Worm (Caenorhabditis elegans) whole organism, L1 larva: ENCODE results near the gene srv-24.

Source experiments
- C16A3.4 ChIP-seq: fragments of 150-350 bp; optimal IDR thresholded peaks from 2 replicates; lab custom pipeline; 2014; ENCODE audit warnings: missing biosample characterization, missing genetic modification characterization
- F16B12.6 ChIP-seq: fragments of 150-350 bp; optimal IDR thresholded peaks from 2 replicates; lab custom pipeline; 2014; ENCODE audit warnings: missing biosample characterization, missing genetic modification characterization
- blmp-1 ChIP-seq: fragments of 150-350 bp; optimal IDR thresholded peaks from 2 replicates; lab custom pipeline; 2014; ENCODE audit warnings: missing biosample characterization, missing genetic modification characterization
- ceh-63 ChIP-seq: fragments of 200-800 bp; sonication (Bioruptor generic); optimal IDR thresholded peaks from 2 replicates; lab custom pipeline; 2018; ENCODE audit warnings: mild to moderate bottlenecking, missing genetic modification characterization, missing compliant biosample characterization
- ceh-82 ChIP-seq, 3 experiments: fragments of 150-350 bp in 1 of 3; sonication (generic microtip) in 2 of 3; optimal IDR thresholded peaks; 2 replicates each; lab custom pipeline; 2014 to 2017; ENCODE audit warnings: missing biosample characterization in 3 of 3, missing genetic modification characterization in 3 of 3
- ceh-90 ChIP-seq: sonication (generic microtip); optimal IDR thresholded peaks from 2 replicates; lab custom pipeline; 2016; ENCODE audit warnings: missing genetic modification characterization, missing compliant biosample characterization
- dpl-1 ChIP-seq, 3 experiments: fragments of 150-350 bp in 2 of 3; sonication (generic microtip) in 1 of 3; optimal IDR thresholded peaks; 2 replicates each; lab custom pipeline; 2014 to 2017; ENCODE audit warnings: missing biosample characterization in 3 of 3, missing genetic modification characterization in 3 of 3, missing genetic modification reagents in 3 of 3
- efl-1 ChIP-seq, 4 experiments: fragments of 150-350 bp; optimal IDR thresholded peaks in 3 of 4; peaks in 1 of 4; 1 replicate in 1 of 4; 2 replicates in 3 of 4; lab custom pipeline; 2014; ENCODE audit warnings: missing biosample characterization in 2 of 4, missing genetic modification characterization in 2 of 4, missing genetic modification reagents in 2 of 4
- efl-3 ChIP-seq: fragments of 200-800 bp; sonication (Bioruptor generic); optimal IDR thresholded peaks from 2 replicates; lab custom pipeline; 2018; ENCODE audit warnings: mild to moderate bottlenecking, missing genetic modification characterization, missing compliant biosample characterization
- elt-2 ChIP-seq: sonication (generic microtip); optimal IDR thresholded peaks from 2 replicates; lab custom pipeline; 2016; ENCODE audit warnings: missing genetic modification characterization, mild to moderate bottlenecking, inconsistent platforms, missing compliant biosample characterization, missing genetic modification reagents
- fkh-8 ChIP-seq: sonication (generic microtip); optimal IDR thresholded peaks from 2 replicates; lab custom pipeline; 2016; ENCODE audit warnings: mild to moderate bottlenecking, missing genetic modification characterization, missing compliant biosample characterization
- grh-1 ChIP-seq: fragments of 200-800 bp; sonication (Bioruptor generic); IDR thresholded peaks from 2 replicates; pipeline ENCODE4 v1.3.6; 2022; ENCODE audit warnings: missing genetic modification reagents, missing genetic modification characterization, missing compliant biosample characterization
- lin-14 ChIP-seq: fragments of 200-800 bp; sonication (Bioruptor generic); optimal IDR thresholded peaks from 2 replicates; lab custom pipeline; 2018; ENCODE audit warnings: mild to moderate bottlenecking, missing genetic modification characterization, moderate library complexity, missing compliant biosample characterization
- lin-35 ChIP-seq, 2 experiments: fragments of 150-350 bp; optimal IDR thresholded peaks; 2 replicates each; lab custom pipeline; 2014; ENCODE audit warnings: missing biosample characterization in 2 of 2, missing genetic modification characterization in 2 of 2, missing genetic modification reagents in 2 of 2
- lir-3 ChIP-seq: sonication (generic microtip); optimal IDR thresholded peaks from 2 replicates; lab custom pipeline; 2016; ENCODE audit warnings: mild to moderate bottlenecking, missing genetic modification characterization, moderate library complexity, missing compliant biosample characterization; ENCODE audit not compliant: poor library complexity
- lsy-2 ChIP-seq, 2 experiments: fragments of 150-350 bp; optimal IDR thresholded peaks; 2 replicates each; lab custom pipeline; 2014; ENCODE audit warnings: missing biosample characterization in 2 of 2, missing genetic modification characterization in 2 of 2
- mab-9 ChIP-seq: fragments of 200-800 bp; sonication (Bioruptor generic); IDR thresholded peaks from 2 replicates; pipeline ENCODE4 v1.3.6; 2022; ENCODE audit warnings: missing genetic modification reagents, missing genetic modification characterization, missing compliant biosample characterization
- mdl-1 ChIP-seq, 2 experiments: fragments of 150-350 bp; optimal IDR thresholded peaks; 2 replicates each; lab custom pipeline; 2014 to 2017; ENCODE audit warnings: missing biosample characterization in 2 of 2, missing genetic modification characterization in 2 of 2, inconsistent platforms in 1 of 2
- mep-1 ChIP-seq: fragments of 150-350 bp; optimal IDR thresholded peaks from 2 replicates; lab custom pipeline; 2014; ENCODE audit warnings: missing biosample characterization, missing genetic modification characterization
- nhr-19 ChIP-seq: fragments of 200-800 bp; sonication (Bioruptor generic); conservative IDR thresholded peaks from 2 replicates; pipeline ENCODE4 v1.3.6; 2022; ENCODE audit warnings: missing genetic modification characterization, missing compliant biosample characterization
- nhr-28 ChIP-seq: fragments of 150-350 bp; optimal IDR thresholded peaks from 2 replicates; lab custom pipeline; 2014; ENCODE audit warnings: missing biosample characterization, missing genetic modification characterization
- nhr-76 ChIP-seq: sonication (generic microtip); optimal IDR thresholded peaks from 2 replicates; lab custom pipeline; 2017; ENCODE audit warnings: missing biosample characterization, missing genetic modification characterization
- pax-3 ChIP-seq: fragments of 200-800 bp; sonication (Bioruptor generic); optimal IDR thresholded peaks from 2 replicates; lab custom pipeline; 2018; ENCODE audit warnings: mild to moderate bottlenecking, missing genetic modification characterization, moderate library complexity, missing compliant biosample characterization
- pqm-1 ChIP-seq: sonication (generic microtip); optimal IDR thresholded peaks from 3 replicates; lab custom pipeline; 2017; ENCODE audit warnings: missing biosample characterization, missing genetic modification characterization
- sup-37 ChIP-seq: fragments of 200-800 bp; sonication (Bioruptor generic); optimal IDR thresholded peaks from 2 replicates; lab custom pipeline; 2018; ENCODE audit warnings: mild to moderate bottlenecking, missing genetic modification characterization, missing compliant biosample characterization
- swsn-7 ChIP-seq: sonication (generic microtip); optimal IDR thresholded peaks from 2 replicates; lab custom pipeline; 2016; ENCODE audit warnings: missing genetic modification characterization, missing compliant biosample characterization
- unc-30 ChIP-seq: sonication (generic microtip); optimal IDR thresholded peaks from 2 replicates; lab custom pipeline; 2017; ENCODE audit warnings: missing biosample characterization, missing genetic modification characterization
- unc-62 ChIP-seq: fragments of 150-350 bp; optimal IDR thresholded peaks from 2 replicates; lab custom pipeline; 2014; ENCODE audit warnings: missing biosample characterization, missing genetic modification reagents, missing genetic modification characterization
- vab-15 ChIP-seq: sonication (generic microtip); optimal IDR thresholded peaks from 2 replicates; lab custom pipeline; 2017; ENCODE audit warnings: missing genotype, mild to moderate bottlenecking, missing genetic modification characterization, missing compliant biosample characterization

The srv-24 gene

DNA sequence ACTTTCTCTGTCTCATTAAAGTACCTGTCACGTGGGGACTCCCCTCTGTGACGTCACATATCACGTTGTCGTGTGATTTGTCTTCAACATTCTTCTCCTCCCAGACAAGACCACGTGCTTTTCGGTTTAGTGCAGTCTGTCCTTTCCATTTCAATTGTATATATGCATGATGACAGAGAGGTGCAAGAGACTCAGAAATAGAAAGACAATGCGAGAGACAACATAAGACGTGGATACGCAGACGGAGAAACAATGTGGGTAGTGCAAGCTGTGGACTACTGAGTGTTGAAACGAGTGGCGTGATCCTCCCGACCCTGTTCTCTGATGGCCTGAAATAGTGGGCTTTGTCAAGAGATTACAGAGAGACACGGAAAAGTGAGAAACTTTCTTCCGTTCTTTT is 46.1 kb upstream of the srv-24 start (continued):
- TF ChIP-seq mab-9 (GFP tag; lab: Robert Waterston, UW): peak; percentile 88
- TF ChIP-seq, all 84 proteins: peak for 64

DNA sequence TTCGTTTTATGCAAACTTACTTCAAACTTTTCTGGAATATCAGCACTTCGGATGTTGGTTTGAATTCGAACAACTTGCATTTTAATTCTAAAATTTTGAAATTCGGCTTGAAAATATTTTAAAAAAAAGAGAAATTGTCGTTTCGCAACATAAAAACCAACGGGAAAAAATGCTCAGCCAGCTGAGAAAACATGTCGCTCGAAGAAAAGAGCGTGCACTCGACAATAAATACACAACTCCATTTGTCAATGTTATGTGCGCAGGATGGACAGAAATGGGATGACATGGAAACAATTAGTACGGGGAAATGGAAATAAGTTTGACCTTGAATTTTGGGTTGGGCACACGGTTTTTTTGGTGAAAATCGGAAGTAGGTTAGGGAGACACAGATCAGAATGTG is 45.3 kb upstream of the srv-24 start, which contains the start of gene mif-4:
Gene mif-4 (minus strand): TSS at position 87 of the 400 bp plus-strand sequence.
- TF ChIP-seq C16A3.4 (no peak), mdl-1 (tag; optimal IDR thresholded peaks at IDR 0.05; lab: Kevin White, UChicago) (peak in 1 of 2 experiments; percentile 9), lin-14 (GFP tag; lab: Kevin White, UChicago) (peak; percentile 56), mep-1 (tag; lab: Kevin White, UChicago) (peak; percentile 14), blmp-1 (tag; lab: Kevin White, UChicago) (peak; percentile 31)

DNA sequence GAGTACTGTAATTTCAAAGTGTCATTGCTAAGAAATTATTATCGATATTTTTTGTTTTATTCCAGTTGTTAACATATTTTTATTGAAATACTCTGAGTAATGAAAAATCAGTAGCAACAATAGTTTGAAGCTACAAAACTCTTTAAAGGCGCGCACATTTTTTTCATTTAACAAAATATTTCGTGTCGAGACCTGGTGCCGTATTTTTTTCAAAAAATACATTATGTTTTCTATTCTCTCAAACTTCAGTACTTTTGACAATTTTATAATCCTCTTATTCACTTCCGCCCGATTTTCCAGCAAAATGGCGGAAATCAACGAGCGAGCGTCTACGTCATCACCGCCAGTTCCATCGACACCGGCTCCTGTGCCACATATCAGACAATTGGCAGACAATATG is 43.3 kb upstream of the srv-24 start, which contains the start of gene blos-2:
Gene blos-2 (plus strand): TSS at position 301 of the 400 bp plus-strand sequence.
- TF ChIP-seq nhr-19 (GFP tag; lab: Robert Waterston, UW) (0 out of 2 replicates have a peak, but pooled peaks have one; percentile 5), sup-37 (GFP tag; lab: Kevin White, UChicago) (no peak)

DNA sequence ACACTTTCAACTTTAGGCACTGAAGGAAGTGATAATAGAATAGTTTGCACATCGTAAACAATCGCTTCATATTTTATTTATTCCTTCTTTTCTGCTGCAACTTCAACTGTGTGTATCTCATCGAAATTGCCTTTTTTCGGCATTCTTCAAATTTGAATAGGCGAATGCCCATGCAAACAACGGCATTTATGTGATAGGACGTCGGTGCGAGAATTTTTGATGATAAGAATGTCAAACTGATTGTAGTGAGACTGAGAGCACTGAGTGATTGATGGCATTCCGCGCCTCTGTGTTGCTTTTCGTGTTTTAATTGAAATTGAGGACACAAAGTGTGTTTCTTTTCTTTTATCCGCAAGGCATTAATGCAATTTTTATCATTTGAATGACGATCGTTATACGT is 40.1 kb upstream of the srv-24 start:
- TF ChIP-seq elt-2 (tag; lab: Kevin White, UChicago) (peak; percentile 12), pax-3 (tag; lab: Kevin White, UChicago) (no peak), dpl-1 (GFP tag; optimal IDR thresholded peaks at IDR 0.05; lab: Kevin White, UChicago) (no peak), ceh-82 (tag; optimal IDR thresholded peaks at IDR 0.05; lab: Kevin White, UChicago) (no peak), lin-14 (GFP tag; lab: Kevin White, UChicago) (peak; percentile 26), pqm-1 (no peak)
- TF ChIP-seq, all 84 proteins: peak for 2

DNA sequence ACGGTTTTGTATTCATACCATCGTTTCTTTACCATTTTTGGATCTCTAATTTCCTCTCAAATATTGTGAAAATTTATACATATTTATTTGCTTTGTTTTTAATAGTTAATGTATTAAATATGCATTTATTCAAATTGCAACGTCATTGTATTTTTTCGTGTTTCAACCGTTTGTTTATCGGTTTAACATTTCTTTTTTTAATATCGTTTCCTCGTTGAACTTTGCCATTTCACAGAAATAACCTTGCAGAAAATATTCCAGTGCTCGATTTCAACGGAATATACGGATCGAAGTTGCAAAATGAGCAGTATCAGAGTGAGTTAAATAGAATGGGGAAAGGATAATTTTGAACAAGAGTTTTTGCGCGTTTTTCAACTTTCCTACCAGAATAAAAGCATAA is 38.7 kb upstream of the srv-24 start, which contains the start of gene seu-1:
Gene seu-1 (plus strand): TSS at position 301 of the 400 bp plus-strand sequence.
- TF ChIP-seq fkh-8 (no peak), ceh-63 (GFP tag; lab: Kevin White, UChicago) (no peak), efl-1 (optimal IDR thresholded peaks at IDR 0.05; lab: Kevin White, UChicago) (no peak), efl-1 (GFP tag; optimal IDR thresholded peaks at IDR 0.05 in 1 of 2; lab: Kevin White, UChicago) (peak in 1 of 2 experiments; percentile 65), grh-1 (GFP tag; lab: Robert Waterston, UW) (no peak), efl-3 (GFP tag; lab: Kevin White, UChicago) (no peak), lir-3 (tag; lab: Kevin White, UChicago) (no peak)

DNA sequence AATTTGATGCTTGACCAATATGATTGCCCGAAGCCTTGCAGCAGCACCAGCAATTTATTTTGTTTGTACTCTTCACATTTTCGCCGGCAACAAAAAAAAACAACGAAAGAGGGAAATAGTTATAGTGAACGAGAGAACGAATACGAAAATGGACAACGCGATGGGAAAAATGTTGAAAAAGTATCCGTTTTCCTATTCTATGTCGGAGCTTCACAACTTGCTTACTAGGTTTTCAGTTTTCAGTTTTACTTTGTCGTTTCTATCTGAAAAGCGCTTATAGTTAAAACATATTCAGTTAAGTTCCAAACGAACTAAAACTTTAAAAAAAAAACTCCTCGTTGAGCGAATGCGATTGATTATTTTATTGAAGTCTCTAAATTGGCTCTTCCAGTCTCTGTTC is 37.6 kb upstream of the srv-24 start:
- TF ChIP-seq C16A3.4: no peak
- no peak for TF ChIP-seq F16B12.6 (tag; lab: Kevin White, UChicago)
- TF ChIP-seq blmp-1 (tag; lab: Kevin White, UChicago): no peak
- TF ChIP-seq swsn-7: no peak
- no peak for TF ChIP-seq nhr-28 (tag; lab: Kevin White, UChicago)
- no peak for TF ChIP-seq vab-15 (tag; lab: Kevin White, UChicago)
- no peak for TF ChIP-seq unc-30 (tag; lab: Kevin White, UChicago)
- no peak for TF ChIP-seq ceh-82 (tag; optimal IDR thresholded peaks at IDR 0.05; lab: Kevin White, UChicago)

- TF ChIP-seq lin-14 (GFP tag; lab: Kevin White, UChicago) (peak; percentile 44), blmp-1 (tag; lab: Kevin White, UChicago) (peak; percentile 21), lin-35 (GFP tag; optimal IDR thresholded peaks at IDR 0.05; lab: Kevin White, UChicago) (peak; percentile 12 to 32), dpl-1 (GFP tag; optimal IDR thresholded peaks at IDR 0.05; lab: Kevin White, UChicago) (peak in 1 of 3 experiments; percentile 43), efl-1 (optimal IDR thresholded peaks at IDR 0.05; lab: Kevin White, UChicago) (peak; percentile 9 to 26), efl-1 (GFP tag; optimal IDR thresholded peaks at IDR 0.05 in 1 of 2; lab: Kevin White, UChicago) (peak; percentile 29 to 92), lsy-2 (tag; optimal IDR thresholded peaks at IDR 0.05; lab: Kevin White, UChicago) (peak in 1 of 2 experiments; percentile 65), mep-1 (tag; lab: Kevin White, UChicago) (no peak), nhr-76 (no peak), elt-2 (tag; lab: Kevin White, UChicago) (peak; percentile 5), unc-62 (GFP tag; lab: Kevin White, UChicago) (no peak), ceh-90 (tag; lab: Kevin White, UChicago) (no peak)
These were observed 36.8 kb upstream of the srv-24 start for ce11 chrIV:6327363-6328015.
